Worm (Caenorhabditis elegans): Measurements from ENCODE around the gene hmg-1.1.

- TF ChIP-seq mep-1 (tag; optimal IDR thresholded peaks at IDR 0.05) (peak; percentile 63), sptf-1 (tag; optimal IDR thresholded peaks at IDR 0.05) (peak; percentile 78), elt-3 (tag; optimal IDR thresholded peaks at IDR 0.05) (no peak), lsy-2 (tag; optimal IDR thresholded peaks at IDR 0.05) (peak; percentile 26), nhr-76 (tag; optimal IDR thresholded peaks at IDR 0.05) (peak; percentile 52), nhr-28 (tag; optimal IDR thresholded peaks at IDR 0.05) (no peak), nhr-237 (tag; optimal IDR thresholded peaks at IDR 0.05) (peak; percentile 65), elt-1 (tag; optimal IDR thresholded peaks at IDR 0.05; ENCODE audit: borderline replicate concordance, insufficient read depth) (no peak), mab-5 (tag; optimal IDR thresholded peaks at IDR 0.05) (no peak), ces-1 (GFP tag; optimal IDR thresholded peaks at IDR 0.05) (peak; percentile 22), bed-3 (GFP tag; optimal IDR thresholded peaks at IDR 0.05) (peak; percentile 9), unc-62 (GFP tag; optimal IDR thresholded peaks at IDR 0.05) (peak; percentile 25)
Measured at ce11 chrII:14250147-14250965, at the start of gene hmg-1.1.
